Fruit fly (Drosophila melanogaster): ENCODE data around the gene CG3862.

DNA sequence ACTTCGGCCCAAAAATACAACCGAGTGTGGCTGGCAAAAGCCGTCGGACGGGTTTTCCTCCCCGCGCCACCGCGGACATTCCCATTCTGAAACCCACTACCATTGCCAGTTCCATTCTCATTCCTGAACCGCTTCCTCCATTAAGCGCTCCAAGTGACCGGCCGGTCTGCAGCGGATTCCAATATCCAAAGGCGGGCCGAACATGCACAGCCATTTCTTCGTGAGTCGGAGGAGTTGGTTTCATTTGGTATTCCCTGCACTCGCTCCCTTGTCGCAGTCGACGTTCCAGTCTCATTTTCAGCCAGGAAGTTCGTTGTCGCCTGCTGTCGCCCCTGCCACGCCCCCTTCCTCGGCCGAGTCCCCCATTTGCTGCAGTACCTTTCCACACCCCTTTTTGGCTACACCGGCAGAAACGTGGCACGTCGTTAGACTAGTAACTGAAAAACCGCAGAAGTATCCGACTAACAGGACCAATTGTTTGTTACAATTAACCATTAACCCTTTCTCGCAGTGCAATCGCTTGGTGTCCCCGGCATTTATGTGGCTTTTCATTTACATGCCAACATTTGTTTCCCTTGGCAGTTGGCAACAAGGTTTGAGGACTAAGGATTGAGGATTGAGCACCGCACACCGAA lies 22.4 kb upstream of the CG3862 start:
- TF ChIP-seq ttk (optimal IDR thresholded peaks at IDR 0.05): no peak
- no peak for TF ChIP-seq Myc (optimal IDR thresholded peaks at IDR 0.05)
- no peak for TF ChIP-seq h (optimal IDR thresholded peaks at IDR 0.05)
- no peak for TF ChIP-seq psq (optimal IDR thresholded peaks at IDR 0.05)
- no peak for TF ChIP-seq insv (optimal IDR thresholded peaks at IDR 0.05)
